Worm (Caenorhabditis elegans): Measurements from ENCODE around the gene ssp-34.

ssp-34 gene

ce11 chrIV:10738328-10738727, at the start of gene ssp-34:
TSS of gene ssp-34 (minus strand) at chrIV:10738602.
- no peak for TF ChIP-seq ceh-13 (GFP tag; optimal IDR thresholded peaks at IDR 0.05)
- no peak for TF ChIP-seq ets-7 (tag; optimal IDR thresholded peaks at IDR 0.05)
- TF ChIP-seq ama-1 (optimal IDR thresholded peaks at IDR 0.05): no peak
- TF ChIP-seq hnd-1 (tag; optimal IDR thresholded peaks at IDR 0.05): no peak
- TF ChIP-seq B0310.2 (tag; optimal IDR thresholded peaks at IDR 0.05): no peak
- no peak for TF ChIP-seq pes-1 (GFP tag; IDR thresholded peaks at IDR 0.05)
- no peak for TF ChIP-seq tbx-37 (GFP tag; conservative IDR thresholded peaks at IDR 0.05)
- no peak for TF ChIP-seq hmbx-1 (tag; optimal IDR thresholded peaks at IDR 0.05)
- TF ChIP-seq ceh-36 (tag; optimal IDR thresholded peaks at IDR 0.05): no peak
- no peak for TF ChIP-seq sea-1 (GFP tag; conservative IDR thresholded peaks at IDR 0.05)
- TF ChIP-seq flt-1 (GFP tag; IDR thresholded peaks at IDR 0.05): no peak
- TF ChIP-seq aly-1 (tag; optimal IDR thresholded peaks at IDR 0.05): no peak
- no peak for TF ChIP-seq scrt-1 (GFP tag; IDR thresholded peaks at IDR 0.05)

ce11 chrIV:10786731-10787130, 48.3 kb upstream of the ssp-34 start, which contains the start of gene srd-7:
TSS of gene srd-7 (minus strand) at chrIV:10786831.
- TF ChIP-seq ets-7 (tag; optimal IDR thresholded peaks at IDR 0.05) (no peak), tbx-11 (GFP tag; IDR thresholded peaks at IDR 0.05) (no peak), flt-1 (GFP tag; IDR thresholded peaks at IDR 0.05) (no peak), pes-1 (GFP tag; IDR thresholded peaks at IDR 0.05) (no peak), ceh-36 (tag; optimal IDR thresholded peaks at IDR 0.05) (no peak), hmg-4 (GFP tag; optimal IDR thresholded peaks at IDR 0.05) (no peak), ceh-13 (GFP tag; optimal IDR thresholded peaks at IDR 0.05) (no peak), scrt-1 (GFP tag; IDR thresholded peaks at IDR 0.05) (no peak), ama-1 (optimal IDR thresholded peaks at IDR 0.05) (no peak), hmbx-1 (tag; optimal IDR thresholded peaks at IDR 0.05) (no peak), F13C5.2 (tag; optimal IDR thresholded peaks at IDR 0.05) (no peak), hnd-1 (tag; optimal IDR thresholded peaks at IDR 0.05) (no peak)

DNA sequence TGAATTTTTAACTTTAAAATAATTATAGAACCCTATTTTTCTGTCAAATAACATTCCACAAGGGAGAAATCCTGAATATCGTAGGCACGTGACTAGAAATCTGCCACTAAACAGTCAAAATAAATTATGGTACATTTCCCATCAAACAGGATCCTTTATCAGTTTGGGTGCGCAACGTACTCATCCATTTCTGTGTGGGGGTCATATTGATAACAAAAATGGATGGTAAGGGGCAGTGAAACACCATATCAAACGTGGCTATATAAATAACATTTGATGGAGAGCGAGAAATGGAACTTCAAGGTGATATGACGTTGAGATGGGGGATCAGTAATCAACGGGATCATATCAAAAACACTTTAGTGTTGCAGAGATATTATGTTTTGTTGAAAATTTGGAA, 45.7 kb upstream of the ssp-34 start:
- TF ChIP-seq pes-1 (GFP tag; IDR thresholded peaks at IDR 0.05) (no peak), hmbx-1 (tag; optimal IDR thresholded peaks at IDR 0.05) (no peak), ama-1 (optimal IDR thresholded peaks at IDR 0.05) (no peak), hmg-4 (GFP tag; optimal IDR thresholded peaks at IDR 0.05) (no peak), scrt-1 (GFP tag; IDR thresholded peaks at IDR 0.05) (no peak), F13C5.2 (tag; optimal IDR thresholded peaks at IDR 0.05) (no peak), aly-1 (tag; optimal IDR thresholded peaks at IDR 0.05) (no peak), ets-7 (tag; optimal IDR thresholded peaks at IDR 0.05) (no peak), flt-1 (GFP tag; IDR thresholded peaks at IDR 0.05) (no peak)

DNA sequence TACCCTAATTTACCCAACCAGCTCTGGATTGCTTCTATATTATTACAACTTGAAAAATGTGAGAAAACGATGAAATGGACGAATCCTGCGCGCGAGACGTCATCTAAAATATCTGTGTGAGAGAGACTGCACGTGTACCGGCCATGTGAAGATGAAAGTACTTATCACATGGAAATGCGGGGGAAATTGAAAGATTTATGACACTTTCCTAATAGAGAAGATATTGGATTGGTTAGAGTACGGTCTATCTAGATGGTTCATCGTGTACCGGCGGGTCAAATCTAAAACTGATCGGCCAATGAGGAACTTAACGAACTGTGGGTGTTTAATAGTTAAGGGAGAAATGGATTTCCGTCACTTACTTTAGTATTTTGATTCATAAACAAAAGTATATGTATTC, 43.6 kb upstream of the ssp-34 start:
- TF ChIP-seq hnd-1 (tag; optimal IDR thresholded peaks at IDR 0.05) (no peak), F13C5.2 (tag; optimal IDR thresholded peaks at IDR 0.05) (no peak), hmbx-1 (tag; optimal IDR thresholded peaks at IDR 0.05) (no peak), sea-1 (GFP tag; conservative IDR thresholded peaks at IDR 0.05) (no peak), B0310.2 (tag; optimal IDR thresholded peaks at IDR 0.05) (no peak), ceh-13 (GFP tag; optimal IDR thresholded peaks at IDR 0.05) (no peak), hmg-4 (GFP tag; optimal IDR thresholded peaks at IDR 0.05) (no peak), tra-4 (tag; optimal IDR thresholded peaks at IDR 0.05) (no peak), tbx-11 (GFP tag; IDR thresholded peaks at IDR 0.05) (no peak), ets-7 (tag; optimal IDR thresholded peaks at IDR 0.05) (no peak), ceh-36 (tag; optimal IDR thresholded peaks at IDR 0.05) (no peak), ama-1 (optimal IDR thresholded peaks at IDR 0.05) (no peak), aly-1 (tag; optimal IDR thresholded peaks at IDR 0.05) (no peak), pes-1 (GFP tag; IDR thresholded peaks at IDR 0.05) (no peak), flt-1 (GFP tag; IDR thresholded peaks at IDR 0.05) (no peak), scrt-1 (GFP tag; IDR thresholded peaks at IDR 0.05) (no peak), tbx-37 (GFP tag; conservative IDR thresholded peaks at IDR 0.05) (no peak)

ce11 chrIV:10781346-10781745, 42.9 kb upstream of the ssp-34 start:
- TF ChIP-seq B0310.2 (tag; optimal IDR thresholded peaks at IDR 0.05): no peak
- no peak for TF ChIP-seq hmbx-1 (tag; optimal IDR thresholded peaks at IDR 0.05)
- TF ChIP-seq aly-1 (tag; optimal IDR thresholded peaks at IDR 0.05): no peak
- TF ChIP-seq F13C5.2 (tag; optimal IDR thresholded peaks at IDR 0.05): no peak
- TF ChIP-seq hmg-4 (GFP tag; optimal IDR thresholded peaks at IDR 0.05): no peak
- no peak for TF ChIP-seq hnd-1 (tag; optimal IDR thresholded peaks at IDR 0.05)

DNA sequence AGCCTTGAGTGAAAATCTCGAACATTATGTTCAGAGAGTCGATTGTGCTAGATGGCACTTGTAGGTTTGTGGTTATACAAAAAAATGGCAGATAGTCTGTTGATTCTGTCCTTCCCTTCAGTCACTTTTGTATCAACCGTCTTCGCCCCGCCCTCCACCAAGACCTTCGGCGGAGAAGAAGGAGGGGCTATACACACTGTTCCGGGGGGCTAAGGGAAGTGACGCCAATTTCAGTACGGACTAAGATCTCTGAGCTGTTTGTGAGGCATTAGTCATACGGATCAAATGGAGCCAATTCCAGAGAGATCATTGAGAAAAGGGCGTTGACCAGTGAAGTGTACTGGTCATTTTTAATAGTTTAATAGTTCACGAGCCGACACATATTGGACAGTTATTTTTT, 42.2 kb upstream of the ssp-34 start, which contains the start of gene swt-3:
TSS of gene swt-3 (minus strand) at position 101 of the 400 bp plus-strand sequence.
- TF ChIP-seq tbx-37 (GFP tag; conservative IDR thresholded peaks at IDR 0.05) (no peak), pes-1 (GFP tag; IDR thresholded peaks at IDR 0.05) (no peak), tbx-11 (GFP tag; IDR thresholded peaks at IDR 0.05) (no peak), hmbx-1 (tag; optimal IDR thresholded peaks at IDR 0.05) (no peak), F13C5.2 (tag; optimal IDR thresholded peaks at IDR 0.05) (no peak), hmg-4 (GFP tag; optimal IDR thresholded peaks at IDR 0.05) (no peak), ama-1 (optimal IDR thresholded peaks at IDR 0.05) (no peak), hnd-1 (tag; optimal IDR thresholded peaks at IDR 0.05) (no peak), aly-1 (tag; optimal IDR thresholded peaks at IDR 0.05) (no peak), ceh-13 (GFP tag; optimal IDR thresholded peaks at IDR 0.05) (no peak), flt-1 (GFP tag; IDR thresholded peaks at IDR 0.05) (no peak), B0310.2 (tag; optimal IDR thresholded peaks at IDR 0.05) (no peak), ceh-36 (tag; optimal IDR thresholded peaks at IDR 0.05) (no peak), sea-1 (GFP tag; conservative IDR thresholded peaks at IDR 0.05) (no peak), ets-7 (tag; optimal IDR thresholded peaks at IDR 0.05) (no peak), scrt-1 (GFP tag; IDR thresholded peaks at IDR 0.05) (no peak)

DNA sequence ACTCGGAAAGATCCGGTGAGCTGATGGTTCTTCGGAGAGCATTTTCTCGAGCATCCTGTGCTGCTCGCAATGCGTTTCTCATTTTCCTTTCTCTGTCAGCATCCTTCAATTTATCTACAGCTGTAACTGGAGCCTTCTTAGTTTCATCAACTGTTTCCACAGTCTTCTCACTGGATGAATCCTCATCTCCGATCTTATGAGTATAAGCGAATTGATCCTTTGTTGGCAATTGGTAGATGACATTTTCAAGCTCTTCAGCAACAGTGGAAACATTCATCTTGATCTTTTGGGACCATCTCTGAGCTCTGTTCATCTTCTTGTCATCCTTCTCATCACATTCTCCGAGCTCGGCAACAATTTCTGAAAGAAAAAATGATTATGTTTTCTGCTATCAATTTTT, 40.9 kb upstream of the ssp-34 start:
- no peak for TF ChIP-seq ama-1 (optimal IDR thresholded peaks at IDR 0.05)
- no peak for TF ChIP-seq ceh-13 (GFP tag; optimal IDR thresholded peaks at IDR 0.05)
- TF ChIP-seq tbx-11 (GFP tag; IDR thresholded peaks at IDR 0.05): no peak
- no peak for TF ChIP-seq hnd-1 (tag; optimal IDR thresholded peaks at IDR 0.05)
- TF ChIP-seq B0310.2 (tag; optimal IDR thresholded peaks at IDR 0.05): no peak
- no peak for TF ChIP-seq tra-4 (tag; optimal IDR thresholded peaks at IDR 0.05)
- TF ChIP-seq tbx-37 (GFP tag; conservative IDR thresholded peaks at IDR 0.05): no peak

- TF ChIP-seq hmbx-1 (tag; optimal IDR thresholded peaks at IDR 0.05) (no peak), hmg-4 (GFP tag; optimal IDR thresholded peaks at IDR 0.05) (no peak), tbx-11 (GFP tag; IDR thresholded peaks at IDR 0.05) (no peak), ets-7 (tag; optimal IDR thresholded peaks at IDR 0.05) (no peak), scrt-1 (GFP tag; IDR thresholded peaks at IDR 0.05) (no peak), aly-1 (tag; optimal IDR thresholded peaks at IDR 0.05) (no peak), F13C5.2 (tag; optimal IDR thresholded peaks at IDR 0.05) (no peak), pes-1 (GFP tag; IDR thresholded peaks at IDR 0.05) (no peak), tbx-37 (GFP tag; conservative IDR thresholded peaks at IDR 0.05) (no peak), sea-1 (GFP tag; conservative IDR thresholded peaks at IDR 0.05) (no peak), flt-1 (GFP tag; IDR thresholded peaks at IDR 0.05) (no peak), tra-4 (tag; optimal IDR thresholded peaks at IDR 0.05) (no peak), ceh-36 (tag; optimal IDR thresholded peaks at IDR 0.05) (no peak), hnd-1 (tag; optimal IDR thresholded peaks at IDR 0.05) (no peak), B0310.2 (tag; optimal IDR thresholded peaks at IDR 0.05) (no peak), ceh-13 (GFP tag; optimal IDR thresholded peaks at IDR 0.05) (no peak), ama-1 (optimal IDR thresholded peaks at IDR 0.05) (no peak)
Observed at ce11 chrIV:10778582-10778981, 40.2 kb upstream of the ssp-34 start.
